Fruit fly (Drosophila melanogaster): ENCODE data around the gene CG31522.

CG31522 gene

dm6 chr3R:4437113-4437512 lies 25.6 kb downstream of the CG31522 start, which contains the start of the genes Lipt2 and CG14650 (continued):
- TF ChIP-seq stwl (tag; optimal IDR thresholded peaks at IDR 0.05) (peak; percentile 65), Atf-2 (GFP tag; optimal IDR thresholded peaks at IDR 0.05) (no peak), Rx (GFP tag; IDR thresholded peaks at IDR 0.05) (no peak), slbo (GFP tag; IDR thresholded peaks at IDR 0.05) (peak; percentile 72), ftz-f1 (GFP tag; optimal IDR thresholded peaks at IDR 0.05) (peak; percentile 36), CG4854 (GFP tag; optimal IDR thresholded peaks at IDR 0.05) (peak; percentile 17), crp (GFP tag; optimal IDR thresholded peaks at IDR 0.05) (peak in 1 of 2 experiments; percentile 37), CHES-1-like (GFP tag; optimal IDR thresholded peaks at IDR 0.05) (peak; percentile 35), E2f2 (GFP tag; IDR thresholded peaks at IDR 0.05) (peak; percentile 69; the same call in 1 of the 2 replicates), CG2129 (GFP tag; IDR thresholded peaks at IDR 0.05; ENCODE audit: partially characterized antibody) (peak; percentile 26; the same call in 1 of the 2 replicates), CG12104 (GFP tag; optimal IDR thresholded peaks at IDR 0.05) (no peak), CG10979 (tag; optimal IDR thresholded peaks at IDR 0.05) (peak; percentile 37), CG13775 (GFP tag; optimal IDR thresholded peaks at IDR 0.05) (peak; percentile 66), sr (GFP tag; IDR thresholded peaks at IDR 0.05) (no peak), CG18764 (GFP tag; optimal IDR thresholded peaks at IDR 0.05) (peak; percentile 37), tx (GFP tag; optimal IDR thresholded peaks at IDR 0.05) (peak; percentile 53), gem (tag; optimal IDR thresholded peaks at IDR 0.05) (no peak), bbx (GFP tag; IDR thresholded peaks at IDR 0.05; ENCODE audit: partially characterized antibody) (0 out of 2 replicates have a peak, but pooled peaks have one; percentile 13), Doc2 (GFP tag; IDR thresholded peaks at IDR 0.05) (no peak), CG14014 (GFP tag; IDR thresholded peaks at IDR 0.05) (peak; percentile 26; the same call in 1 of the 2 replicates), vvl (GFP tag; IDR thresholded peaks at IDR 0.05) (peak; percentile 63), Sin3A (optimal IDR thresholded peaks at IDR 0.05) (peak; percentile 83), lmd (GFP tag; IDR thresholded peaks at IDR 0.05) (peak; percentile 50; the same call in 1 of the 2 replicates), Dad (GFP tag; optimal IDR thresholded peaks at IDR 0.05) (peak; percentile 48), CG6765 (GFP tag; optimal IDR thresholded peaks at IDR 0.05) (no peak), Vsx1 (GFP tag; optimal IDR thresholded peaks at IDR 0.05) (no peak), GATAe (GFP tag; conservative IDR thresholded peaks at IDR 0.05) (no peak), Hr3 (GFP tag; optimal IDR thresholded peaks at IDR 0.05) (peak; percentile 57), CG9797 (GFP tag; optimal IDR thresholded peaks at IDR 0.05) (peak; percentile 59), CG15696 (tag; optimal IDR thresholded peaks at IDR 0.05) (peak; percentile 52), Poxn (GFP tag; IDR thresholded peaks at IDR 0.05) (no peak), Pdp1 (GFP tag; optimal IDR thresholded peaks at IDR 0.05) (peak; percentile 50 to 66), bab2 (GFP tag; optimal IDR thresholded peaks at IDR 0.05) (peak; percentile 58), CG17328 (GFP tag; IDR thresholded peaks at IDR 0.05) (0 out of 2 replicates have a peak, but pooled peaks have one; percentile 25), NC2α (GFP tag; optimal IDR thresholded peaks at IDR 0.05) (peak; percentile 8), CG12769 (tag; optimal IDR thresholded peaks at IDR 0.05) (no peak), zen (tag; optimal IDR thresholded peaks at IDR 0.05) (peak; percentile 45), CG13424 (tag; optimal IDR thresholded peaks at IDR 0.05) (peak; percentile 62), Gug (GFP tag; IDR thresholded peaks at IDR 0.05) (0 out of 4 replicates have a peak, but pooled peaks have one; percentile 46), Ada2b (GFP tag; IDR thresholded peaks at IDR 0.05) (no peak), CG3838 (GFP tag; optimal IDR thresholded peaks at IDR 0.05) (no peak), CG18619 (GFP tag; optimal IDR thresholded peaks at IDR 0.05) (peak; percentile 1), phol (tag; optimal IDR thresholded peaks at IDR 0.05) (peak; percentile 81), CG10267 (tag; optimal IDR thresholded peaks at IDR 0.05) (peak; percentile 60), Med (GFP tag) (peak; percentile 94), tap (tag; optimal IDR thresholded peaks at IDR 0.05) (no peak), HHEX (GFP tag; optimal IDR thresholded peaks at IDR 0.05) (peak; percentile 43), Taf1 (GFP tag; IDR thresholded peaks at IDR 0.05) (no peak), CG42726 (GFP tag; IDR thresholded peaks at IDR 0.05; ENCODE audit: partially characterized antibody) (0 out of 2 replicates have a peak, but pooled peaks have one; percentile 18), CG9609 (GFP tag; optimal IDR thresholded peaks at IDR 0.05) (peak; percentile 70), pros (GFP tag; optimal IDR thresholded peaks at IDR 0.05) (no peak)
